Fruit fly (Drosophila melanogaster) whole organism, pupa: ENCODE results near the gene CG43251.
A peak's percentile ranks its signal among the peaks of the same experiment; 100 is the strongest.

ENCODE experiments used
- CG10348 ChIP-seq: fragments of 200-800 bp; sonication (Bioruptor generic); IDR thresholded peaks from 2 replicates; pipeline ENCODE4 v1.3.6; 2022; ENCODE audit warnings: missing biosample characterization, missing genetic modification characterization
- CG12605 ChIP-seq: fragments of 200-800 bp; sonication (Bioruptor generic); IDR thresholded peaks from 2 replicates; pipeline ENCODE4 v1.3.6; 2022; ENCODE audit warnings: missing biosample characterization, missing genetic modification characterization
- CG13204 ChIP-seq: fragments of 200-800 bp; sonication (Bioruptor generic); optimal IDR thresholded peaks from 2 replicates; lab custom pipeline; 2018; ENCODE audit warnings: missing biosample characterization, mild to moderate bottlenecking, missing genetic modification characterization, moderate library complexity
- CG14655 ChIP-seq: fragments of 200-800 bp; sonication (Bioruptor generic); optimal IDR thresholded peaks from 3 replicates; lab custom pipeline; 2017; ENCODE audit warnings: mild to moderate bottlenecking, missing biosample characterization, missing genetic modification reagents, missing genetic modification characterization
- CG15710 ChIP-seq: fragments of 200-800 bp; sonication (Bioruptor generic); optimal IDR thresholded peaks from 2 replicates; lab custom pipeline; 2018; ENCODE audit warnings: missing biosample characterization, mild to moderate bottlenecking, missing genetic modification characterization, moderate library complexity
- CG17806 ChIP-seq: fragments of 200-800 bp; sonication (Bioruptor generic); optimal IDR thresholded peaks from 2 replicates; lab custom pipeline; 2018; ENCODE audit warnings: missing biosample characterization, mild to moderate bottlenecking, missing genetic modification characterization, moderate library complexity
- CG32121 ChIP-seq: fragments of 200-800 bp; sonication (Bioruptor generic); IDR thresholded peaks from 2 replicates; pipeline ENCODE4 v1.3.6; 2022; ENCODE audit warnings: missing biosample characterization, missing genetic modification characterization
- CG34367 ChIP-seq: fragments of 200-800 bp; sonication (Bioruptor generic); optimal IDR thresholded peaks from 2 replicates; lab custom pipeline; 2018; ENCODE audit warnings: missing biosample characterization, mild to moderate bottlenecking, missing genetic modification characterization
- CG4496 ChIP-seq: fragments of 200-800 bp; sonication (Bioruptor generic); IDR thresholded peaks from 3 replicates; pipeline ENCODE4 v1.3.6; 2022; ENCODE audit warnings: missing biosample characterization, missing genetic modification characterization
- CG8159 ChIP-seq: fragments of 200-800 bp; sonication (Bioruptor generic); optimal IDR thresholded peaks from 3 replicates; lab custom pipeline; 2018; ENCODE audit warnings: missing biosample characterization, mild to moderate bottlenecking, missing genetic modification characterization, moderate library complexity
- CG8301 ChIP-seq: fragments of 200-800 bp; sonication (Bioruptor generic); optimal IDR thresholded peaks from 2 replicates; lab custom pipeline; 2018; ENCODE audit warnings: missing biosample characterization, mild to moderate bottlenecking, missing genetic modification characterization
- CG9948 ChIP-seq: fragments of 200-800 bp; sonication (Bioruptor generic); optimal IDR thresholded peaks from 2 replicates; lab custom pipeline; 2018; ENCODE audit warnings: missing biosample characterization, mild to moderate bottlenecking, missing genetic modification characterization, moderate library complexity
- D1 ChIP-seq: fragments of 200-800 bp; sonication (Bioruptor generic); optimal IDR thresholded peaks from 2 replicates; lab custom pipeline; 2018; ENCODE audit warnings: missing biosample characterization, mild to moderate bottlenecking, missing genetic modification characterization, moderate library complexity
- EcR ChIP-seq: fragments of 200-800 bp; sonication (Bioruptor generic); optimal IDR thresholded peaks from 3 replicates; lab custom pipeline; 2019; ENCODE audit warnings: missing biosample characterization, missing genetic modification characterization, mild to moderate bottlenecking, moderate library complexity, missing genetic modification reagents
- Ets98B ChIP-seq: fragments of 200-800 bp; sonication (Bioruptor generic); IDR thresholded peaks from 2 replicates; pipeline ENCODE4 v1.3.6; 2022; ENCODE audit warnings: missing biosample characterization, missing genetic modification characterization
- Pif1A ChIP-seq: fragments of 200-800 bp; sonication (Bioruptor generic); optimal IDR thresholded peaks from 3 replicates; lab custom pipeline; 2016; ENCODE audit warnings: missing biosample characterization, missing genetic modification characterization
- Pif1B ChIP-seq: fragments of 200-800 bp; sonication (Bioruptor generic); optimal IDR thresholded peaks from 3 replicates; lab custom pipeline; 2016; ENCODE audit warnings: missing biosample characterization, missing genetic modification characterization
- Snoo ChIP-seq: fragments of 200-800 bp; sonication (Bioruptor generic); optimal IDR thresholded peaks from 3 replicates; lab custom pipeline; 2017; ENCODE audit warnings: missing biosample characterization, mild to moderate bottlenecking, missing genetic modification characterization, inconsistent platforms
- fd96Ca ChIP-seq: fragments of 200-800 bp; sonication (Bioruptor generic); IDR thresholded peaks from 3 replicates; pipeline ENCODE4 v1.3.6; 2022; ENCODE audit warnings: missing biosample characterization, missing genetic modification characterization
- gl ChIP-seq: fragments of 200-800 bp; sonication (Bioruptor generic); optimal IDR thresholded peaks from 2 replicates; lab custom pipeline; 2018; ENCODE audit warnings: missing biosample characterization, mild to moderate bottlenecking, missing genetic modification characterization
- rn ChIP-seq: fragments of 200-800 bp; sonication (Bioruptor generic); IDR thresholded peaks from 2 replicates; pipeline ENCODE4 v1.3.6; 2022; ENCODE audit warnings: missing biosample characterization, missing genetic modification characterization

Gene CG43251

DNA sequence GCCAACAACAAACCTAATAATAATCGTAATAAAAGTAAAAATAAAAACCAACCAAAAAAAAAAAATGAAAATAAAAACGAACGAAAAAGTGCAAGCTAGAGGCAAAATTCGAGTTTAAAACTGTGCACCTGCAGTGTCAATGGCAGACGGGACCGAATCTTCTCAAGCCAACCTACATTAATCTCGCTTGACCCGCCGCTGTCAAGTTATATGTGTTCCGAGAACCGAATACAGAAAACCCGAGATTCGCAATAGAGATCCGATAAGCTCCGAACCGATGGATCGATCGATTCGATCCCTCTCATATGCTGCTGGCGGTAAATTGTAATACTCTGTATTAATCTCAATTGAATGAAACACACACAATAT is 13.9 kb downstream of the CG43251 start:
- no peak for TF ChIP-seq EcR
- no peak for TF ChIP-seq CG34367
- TF ChIP-seq CG10348 (GFP tag; lab: Robert Waterston, UW): no peak
- no peak for TF ChIP-seq Pif1B (GFP tag; lab: Kevin White, UChicago)
- no peak for TF ChIP-seq Snoo (tag; lab: Kevin White, UChicago)
- no peak for TF ChIP-seq CG8301 (tag; lab: Kevin White, UChicago)
- no peak for TF ChIP-seq CG9948 (tag; lab: Kevin White, UChicago)
- TF ChIP-seq Pif1A: no peak
- no peak for TF ChIP-seq CG4496 (GFP tag; lab: Robert Waterston, UW)
- TF ChIP-seq CG14655 (GFP tag; lab: Kevin White, UChicago): no peak
- no peak for TF ChIP-seq gl
- TF ChIP-seq rn (GFP tag; lab: Robert Waterston, UW): no peak
- no peak for TF ChIP-seq CG15710 (tag; lab: Kevin White, UChicago)
- TF ChIP-seq Ets98B (GFP tag; lab: Robert Waterston, UW): no peak
- no peak for TF ChIP-seq CG17806 (tag; lab: Kevin White, UChicago)
- TF ChIP-seq CG32121 (GFP tag; lab: Robert Waterston, UW): no peak

- no peak for TF ChIP-seq CG8159
- no peak for TF ChIP-seq Pif1B (GFP tag; lab: Kevin White, UChicago)
- TF ChIP-seq EcR: no peak
- no peak for TF ChIP-seq CG10348 (GFP tag; lab: Robert Waterston, UW)
- no peak for TF ChIP-seq CG14655 (GFP tag; lab: Kevin White, UChicago)
- no peak for TF ChIP-seq fd96Ca
- TF ChIP-seq CG15710 (tag; lab: Kevin White, UChicago): no peak
- TF ChIP-seq CG32121 (GFP tag; lab: Robert Waterston, UW): no peak
- TF ChIP-seq CG9948 (tag; lab: Kevin White, UChicago): no peak
- no peak for TF ChIP-seq D1 (tag; lab: Kevin White, UChicago)
- TF ChIP-seq CG12605 (GFP tag; lab: Robert Waterston, UW): no peak
- no peak for TF ChIP-seq CG13204 (GFP tag; lab: Kevin White, UChicago)
- TF ChIP-seq CG4496 (GFP tag; lab: Robert Waterston, UW): no peak
- no peak for TF ChIP-seq gl
- no peak for TF ChIP-seq Pif1A
- no peak for TF ChIP-seq CG17806 (tag; lab: Kevin White, UChicago)
- TF ChIP-seq Ets98B (GFP tag; lab: Robert Waterston, UW): no peak
- no peak for TF ChIP-seq CG8301 (tag; lab: Kevin White, UChicago)
- TF ChIP-seq rn (GFP tag; lab: Robert Waterston, UW): no peak
- no peak for TF ChIP-seq Snoo (tag; lab: Kevin White, UChicago)
These were observed 18.8 kb downstream of the CG43251 start for dm6 chr3L:20777496-20777895.

DNA sequence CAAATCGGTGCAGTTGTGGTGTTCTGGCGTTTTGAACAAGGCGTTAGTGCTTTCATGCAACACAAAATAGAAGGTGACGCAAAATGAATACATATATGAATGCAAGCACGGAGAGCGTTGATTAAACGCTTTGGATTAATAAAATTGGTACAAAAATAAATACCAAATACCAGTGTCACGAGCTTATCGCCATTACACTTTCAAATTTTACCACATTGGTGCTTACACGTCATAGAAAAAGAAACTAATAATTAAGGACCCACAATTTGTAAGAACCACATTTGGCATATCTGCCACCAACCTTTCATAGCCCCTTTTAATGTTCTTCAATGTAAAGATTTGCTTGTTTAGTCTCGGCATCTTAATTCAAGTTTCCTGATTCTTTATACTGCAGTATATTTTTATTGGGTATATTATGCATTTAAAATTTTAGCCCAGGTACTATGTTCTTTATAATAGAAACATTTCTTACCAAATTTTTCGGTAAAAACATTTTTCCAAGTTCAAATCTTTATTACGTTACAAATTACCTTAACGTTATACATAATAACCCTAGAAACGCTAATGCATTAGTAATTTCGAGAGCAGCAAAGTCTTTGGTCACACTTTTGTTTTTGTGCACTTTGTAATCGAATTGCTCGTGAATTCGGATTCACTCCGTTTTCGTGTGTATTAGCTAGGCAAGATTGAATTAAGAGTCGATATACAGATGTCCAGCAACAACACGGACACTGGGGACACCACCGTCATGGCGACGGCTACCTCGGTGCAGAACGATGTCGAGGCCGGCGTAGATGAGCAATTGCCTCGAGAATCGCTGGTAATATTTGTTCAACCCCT is 19.8 kb downstream of the CG43251 start, which contains the start of the genes Pex16 and Pex14:
Pex16 (minus strand) TSS at position 41 of the 840 bp plus-strand sequence.
Pex14 (plus strand) TSS at position 576 of the 840 bp plus-strand sequence.
- peak; percentile 53 for TF ChIP-seq CG15710 (tag; lab: Kevin White, UChicago)
- TF ChIP-seq CG14655 (GFP tag; lab: Kevin White, UChicago): no peak
- peak; percentile 81 for TF ChIP-seq CG4496 (GFP tag; lab: Robert Waterston, UW)
- peak; percentile 39; the same call in 1 of the 2 replicates for TF ChIP-seq CG32121 (GFP tag; lab: Robert Waterston, UW)
- peak; percentile 64 for TF ChIP-seq CG8159
- no peak for TF ChIP-seq Pif1A
- no peak for TF ChIP-seq CG12605 (GFP tag; lab: Robert Waterston, UW)
- TF ChIP-seq CG8301 (tag; lab: Kevin White, UChicago): peak; percentile 51
- TF ChIP-seq rn (GFP tag; lab: Robert Waterston, UW): peak; percentile 58
- TF ChIP-seq CG9948 (tag; lab: Kevin White, UChicago): peak; percentile 52
- TF ChIP-seq Snoo (tag; lab: Kevin White, UChicago): peak; percentile 54
- no peak for TF ChIP-seq CG10348 (GFP tag; lab: Robert Waterston, UW)
- no peak for TF ChIP-seq EcR
- peak; percentile 38 for TF ChIP-seq CG34367
- no peak for TF ChIP-seq Pif1B (GFP tag; lab: Kevin White, UChicago)
- peak; percentile 49 for TF ChIP-seq CG17806 (tag; lab: Kevin White, UChicago)
- peak; percentile 74 for TF ChIP-seq fd96Ca
- TF ChIP-seq, all 21 proteins: peak for 11

DNA sequence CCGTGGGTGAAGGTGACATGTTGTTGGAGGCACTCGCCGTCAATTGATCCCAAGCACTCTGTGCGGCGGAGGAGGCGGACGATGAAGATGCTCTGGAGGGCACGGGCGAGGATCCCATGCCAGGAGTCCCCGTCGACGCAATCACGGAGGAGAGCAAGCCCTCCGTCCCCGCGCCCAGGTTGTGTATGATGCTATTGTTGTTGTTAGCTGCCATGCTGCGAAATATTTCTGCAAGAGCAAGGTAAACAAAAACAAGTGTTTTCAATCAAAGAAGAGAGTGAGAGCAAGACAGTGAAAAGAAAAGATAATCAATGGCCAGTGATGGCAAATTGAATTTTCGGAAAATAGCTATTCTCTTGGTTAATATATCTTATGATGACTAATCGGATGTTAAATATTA is 25.7 kb downstream of the CG43251 start:
- TF ChIP-seq Ets98B (GFP tag; lab: Robert Waterston, UW): 0 out of 2 replicates have a peak, but pooled peaks have one; percentile 8
- TF ChIP-seq CG12605 (GFP tag; lab: Robert Waterston, UW): no peak

DNA sequence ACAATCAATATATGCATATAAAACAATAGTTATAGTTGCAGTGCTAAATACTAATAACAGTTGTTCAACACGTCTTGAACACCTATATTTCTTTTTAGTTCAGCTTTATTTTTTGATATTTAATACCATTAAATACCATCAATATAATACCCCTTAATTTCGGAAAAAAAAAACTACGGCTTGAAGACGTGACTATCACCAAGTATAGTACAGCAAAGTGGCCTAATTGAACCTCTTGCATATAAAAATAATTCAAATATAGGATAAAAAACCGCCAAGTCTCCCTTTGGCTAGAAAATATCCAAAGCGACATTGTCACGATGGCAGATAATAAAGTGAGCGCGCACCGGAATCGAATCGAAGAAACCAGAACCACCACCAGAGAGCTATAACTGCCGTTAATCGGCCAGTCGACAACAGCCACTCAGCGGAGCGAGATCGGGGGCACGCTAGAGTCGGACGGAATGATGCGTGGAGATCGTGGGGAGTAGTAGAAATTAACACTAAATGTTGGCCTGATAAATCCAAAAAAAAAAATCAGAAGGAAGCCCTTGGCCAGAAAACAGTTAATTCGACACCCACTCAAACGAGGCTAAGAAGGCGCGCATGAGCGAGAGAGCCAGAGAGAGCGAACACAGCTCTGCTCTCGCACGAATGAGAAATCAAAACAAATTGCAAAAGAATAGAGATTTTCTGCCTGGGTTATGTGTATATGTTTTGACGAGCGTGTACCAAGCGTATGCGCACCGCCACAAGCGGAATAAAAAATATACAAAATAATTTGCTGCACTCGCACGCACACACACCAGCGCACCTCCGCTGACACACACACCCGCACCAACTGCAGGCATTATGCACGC is 26.4 kb downstream of the CG43251 start:
- TF ChIP-seq CG32121 (GFP tag; lab: Robert Waterston, UW): no peak
- TF ChIP-seq CG8159: peak; percentile 64
- no peak for TF ChIP-seq CG4496 (GFP tag; lab: Robert Waterston, UW)
- peak; percentile 62 for TF ChIP-seq Ets98B (GFP tag; lab: Robert Waterston, UW)
- TF ChIP-seq CG13204 (GFP tag; lab: Kevin White, UChicago): no peak
- TF ChIP-seq EcR: peak; percentile 11
- TF ChIP-seq CG17806 (tag; lab: Kevin White, UChicago): peak; percentile 18
- no peak for TF ChIP-seq CG10348 (GFP tag; lab: Robert Waterston, UW)
- no peak for TF ChIP-seq rn (GFP tag; lab: Robert Waterston, UW)
- peak; percentile 18 for TF ChIP-seq CG9948 (tag; lab: Kevin White, UChicago)
- TF ChIP-seq Pif1B (GFP tag; lab: Kevin White, UChicago): no peak
- TF ChIP-seq CG14655 (GFP tag; lab: Kevin White, UChicago): no peak
- no peak; the same call in 2 of the 3 replicates for TF ChIP-seq fd96Ca
- peak; percentile 53 for TF ChIP-seq gl
- no peak for TF ChIP-seq CG12605 (GFP tag; lab: Robert Waterston, UW)
- TF ChIP-seq CG34367: no peak
- peak; percentile 54 for TF ChIP-seq Pif1A
- peak; percentile 41 for TF ChIP-seq CG8301 (tag; lab: Kevin White, UChicago)
- TF ChIP-seq CG15710 (tag; lab: Kevin White, UChicago): peak; percentile 38
- TF ChIP-seq D1 (tag; lab: Kevin White, UChicago): no peak
- TF ChIP-seq Snoo (tag; lab: Kevin White, UChicago): peak; percentile 27
